Worm (Caenorhabditis elegans) whole organism, early embryonic: ENCODE measurements around the gene C32D5.7.

Experiments
- B0310.2 ChIP-seq: sonication (generic microtip); optimal IDR thresholded peaks from 2 replicates; lab custom pipeline; 2016; ENCODE audit warnings: mild to moderate bottlenecking, missing genetic modification characterization, missing compliant biosample characterization
- F13C5.2 ChIP-seq: sonication (generic microtip); optimal IDR thresholded peaks from 2 replicates; lab custom pipeline; 2017; ENCODE audit warnings: mild to moderate bottlenecking, missing genetic modification characterization, inconsistent platforms, missing compliant biosample characterization
- aly-1 ChIP-seq: sonication (generic microtip); optimal IDR thresholded peaks from 2 replicates; lab custom pipeline; 2016; ENCODE audit warnings: missing genetic modification characterization, missing compliant biosample characterization
- ama-1 ChIP-seq: fragments of 150-350 bp; optimal IDR thresholded peaks from 2 replicates; lab custom pipeline; 2014
- ceh-13 ChIP-seq: fragments of 200-800 bp; sonication (Bioruptor generic); optimal IDR thresholded peaks from 2 replicates; lab custom pipeline; 2018; ENCODE audit warnings: mild to moderate bottlenecking, missing genetic modification characterization, missing compliant biosample characterization
- ceh-36 ChIP-seq: sonication (generic microtip); optimal IDR thresholded peaks from 2 replicates; lab custom pipeline; 2016; ENCODE audit warnings: missing genetic modification characterization, inconsistent platforms, missing compliant biosample characterization
- ets-7 ChIP-seq: sonication (generic microtip); optimal IDR thresholded peaks from 2 replicates; lab custom pipeline; 2016; ENCODE audit warnings: missing genotype, missing genetic modification characterization, missing compliant biosample characterization
- flt-1 ChIP-seq: fragments of 200-800 bp; sonication (Bioruptor generic); IDR thresholded peaks from 2 replicates; pipeline ENCODE4 v1.3.6; 2022; ENCODE audit warnings: missing genetic modification characterization, missing compliant biosample characterization
- hmbx-1 ChIP-seq: sonication (generic microtip); optimal IDR thresholded peaks from 2 replicates; lab custom pipeline; 2016; ENCODE audit warnings: mild to moderate bottlenecking, missing genetic modification characterization, missing compliant biosample characterization
- hmg-4 ChIP-seq: fragments of 200-800 bp; sonication (Bioruptor generic); optimal IDR thresholded peaks from 2 replicates; lab custom pipeline; 2018; ENCODE audit warnings: mild to moderate bottlenecking, missing genetic modification characterization, missing compliant biosample characterization
- hnd-1 ChIP-seq: sonication (generic microtip); optimal IDR thresholded peaks from 2 replicates; lab custom pipeline; 2016; ENCODE audit warnings: missing genetic modification characterization, missing compliant biosample characterization
- pes-1 ChIP-seq: fragments of 200-800 bp; sonication (Bioruptor generic); IDR thresholded peaks from 2 replicates; pipeline ENCODE4 v1.3.6; 2022; ENCODE audit warnings: missing genetic modification reagents, missing genetic modification characterization, missing compliant biosample characterization
- scrt-1 ChIP-seq: fragments of 200-800 bp; sonication (Bioruptor generic); IDR thresholded peaks from 2 replicates; pipeline ENCODE4 v1.3.6; 2022; ENCODE audit warnings: missing genetic modification characterization, missing compliant biosample characterization
- sea-1 ChIP-seq: fragments of 200-800 bp; sonication (Bioruptor generic); conservative IDR thresholded peaks from 2 replicates; pipeline ENCODE4 v1.3.6; 2022; ENCODE audit warnings: missing genetic modification characterization, missing compliant biosample characterization
- tbx-11 ChIP-seq: fragments of 200-800 bp; sonication (Bioruptor generic); IDR thresholded peaks from 2 replicates; pipeline ENCODE4 v1.3.6; 2022; ENCODE audit warnings: missing genetic modification characterization, missing compliant biosample characterization
- tbx-37 ChIP-seq: fragments of 200-800 bp; sonication (Bioruptor generic); conservative IDR thresholded peaks from 2 replicates; pipeline ENCODE4 v1.3.6; 2022; ENCODE audit warnings: missing genetic modification reagents, missing genetic modification characterization, missing compliant biosample characterization
- tra-4 ChIP-seq: sonication (generic microtip); optimal IDR thresholded peaks from 2 replicates; lab custom pipeline; 2017; ENCODE audit warnings: missing genetic modification characterization, missing compliant biosample characterization

C32D5.7 gene

ce11 chrII:6306125-6306524 lies 33.7 kb downstream of the C32D5.7 start, which contains the start of gene C29F5.8:
TSS of gene C29F5.8 (plus strand) at chrII:6306425.
- TF ChIP-seq ceh-36 (tag; lab: Kevin White, UChicago) = no peak
- TF ChIP-seq hmg-4 (GFP tag; lab: Kevin White, UChicago) = no peak

ce11 chrII:6303209-6303740 lies 36.6 kb downstream of the C32D5.7 start, which contains the start of gene C29F5.1:
TSS of gene C29F5.1 (plus strand) at chrII:6303525.
- no peak for TF ChIP-seq ceh-36 (tag; lab: Kevin White, UChicago)
- TF ChIP-seq hmg-4 (GFP tag; lab: Kevin White, UChicago) = no peak
- no peak for TF ChIP-seq pes-1

ce11 chrII:6294261-6294660 lies 45.6 kb downstream of the C32D5.7 start, which contains the start of gene mps-1:
TSS of gene mps-1 (minus strand) at chrII:6294361.
- TF ChIP-seq ceh-36 (tag; lab: Kevin White, UChicago) (no peak), ama-1 (lab: Kevin White, UChicago) (no peak), tbx-37 (GFP tag; lab: Robert Waterston, UW) (no peak), hnd-1 (no peak), tbx-11 (GFP tag; lab: Robert Waterston, UW) (no peak), aly-1 (tag; lab: Kevin White, UChicago) (no peak), B0310.2 (tag; lab: Kevin White, UChicago) (no peak), ceh-13 (GFP tag; lab: Kevin White, UChicago) (no peak)

ce11 chrII:6292527-6292926 lies 47.3 kb downstream of the C32D5.7 start, which contains the start of gene nyn-3:
TSS of gene nyn-3 (minus strand) at chrII:6292627.
- TF ChIP-seq flt-1 (GFP tag; lab: Robert Waterston, UW) = no peak
- TF ChIP-seq hmbx-1 (tag; lab: Kevin White, UChicago) = no peak
- no peak for TF ChIP-seq ceh-36 (tag; lab: Kevin White, UChicago)
- no peak for TF ChIP-seq pes-1
- no peak for TF ChIP-seq aly-1 (tag; lab: Kevin White, UChicago)
- no peak for TF ChIP-seq scrt-1
- no peak for TF ChIP-seq tra-4
- no peak for TF ChIP-seq ceh-13 (GFP tag; lab: Kevin White, UChicago)
- no peak for TF ChIP-seq ama-1 (lab: Kevin White, UChicago)

ce11 chrII:6290047-6290582 lies 49.7 kb downstream of the C32D5.7 start, which contains the start of gene upb-1:
TSS of gene upb-1 (minus strand) at chrII:6290097.
- TF ChIP-seq tra-4 (no peak), aly-1 (tag; lab: Kevin White, UChicago) (no peak), flt-1 (GFP tag; lab: Robert Waterston, UW) (no peak), ceh-13 (GFP tag; lab: Kevin White, UChicago) (no peak), ets-7 (no peak), sea-1 (GFP tag; lab: Robert Waterston, UW) (no peak)

ce11 chrII:6288104-6288503 lies 51.7 kb downstream of the C32D5.7 start:
- no peak for TF ChIP-seq hnd-1
- no peak for TF ChIP-seq ceh-36 (tag; lab: Kevin White, UChicago)
- TF ChIP-seq scrt-1 = no peak
- TF ChIP-seq hmg-4 (GFP tag; lab: Kevin White, UChicago) = no peak
- no peak for TF ChIP-seq F13C5.2 (tag; lab: Kevin White, UChicago)
- no peak for TF ChIP-seq tbx-11 (GFP tag; lab: Robert Waterston, UW)
- no peak for TF ChIP-seq tbx-37 (GFP tag; lab: Robert Waterston, UW)
- no peak for TF ChIP-seq B0310.2 (tag; lab: Kevin White, UChicago)

- TF ChIP-seq ama-1 (lab: Kevin White, UChicago) (no peak), aly-1 (tag; lab: Kevin White, UChicago) (no peak), ets-7 (no peak), tbx-11 (GFP tag; lab: Robert Waterston, UW) (no peak), tra-4 (no peak), sea-1 (GFP tag; lab: Robert Waterston, UW) (no peak), ceh-13 (GFP tag; lab: Kevin White, UChicago) (no peak), flt-1 (GFP tag; lab: Robert Waterston, UW) (no peak), F13C5.2 (tag; lab: Kevin White, UChicago) (no peak), ceh-36 (tag; lab: Kevin White, UChicago) (no peak), B0310.2 (tag; lab: Kevin White, UChicago) (no peak), scrt-1 (no peak), tbx-37 (GFP tag; lab: Robert Waterston, UW) (no peak), hnd-1 (no peak), pes-1 (no peak), hmg-4 (GFP tag; lab: Kevin White, UChicago) (no peak), hmbx-1 (tag; lab: Kevin White, UChicago) (no peak)
These were observed 53.0 kb downstream of the C32D5.7 start, which contains the start of gene F13H8.6 for ce11 chrII:6286865-6287264. TSS of gene F13H8.6 (minus strand) at chrII:6286965.
